Worm (Caenorhabditis elegans): ENCODE measurements around the gene M117.6.

Gene M117.6

ce11 chrIV:11822454-11822853 lies 5.5 kb downstream of the M117.6 start:
- TF ChIP-seq hlh-30 (tag; optimal IDR thresholded peaks at IDR 0.05; ENCODE audit: insufficient read depth) (peak; percentile 34), lsy-2 (tag; optimal IDR thresholded peaks at IDR 0.05) (peak in 1 of 2 experiments; percentile 56), saeg-2 (GFP tag; IDR thresholded peaks at IDR 0.05) (no peak), duxl-1 (tag; optimal IDR thresholded peaks at IDR 0.05; ENCODE audit: poor library complexity) (no peak), mes-2 (tag; optimal IDR thresholded peaks at IDR 0.05; ENCODE audit: poor library complexity, severe bottlenecking) (peak; percentile 55), daf-8 (GFP tag; IDR thresholded peaks at IDR 0.05) (no peak), daf-16 (GFP tag; optimal IDR thresholded peaks at IDR 0.05) (no peak), daf-16 (tag; optimal IDR thresholded peaks at IDR 0.05) (peak; percentile 22), aha-1 (tag) (peak; percentile 33), unc-130 (GFP tag; optimal IDR thresholded peaks at IDR 0.05) (peak; percentile 45), dpl-1 (GFP tag; optimal IDR thresholded peaks at IDR 0.05) (peak; percentile 87), F26F4.8 (GFP tag; conservative IDR thresholded peaks at IDR 0.05) (no peak), nhr-6 (tag; optimal IDR thresholded peaks at IDR 0.05) (peak; percentile 49), fkh-10 (GFP tag; optimal IDR thresholded peaks at IDR 0.05) (no peak)

- peak; percentile 68 for TF ChIP-seq ceh-28 (tag; optimal IDR thresholded peaks at IDR 0.05)
- TF ChIP-seq nhr-42 (GFP tag; IDR thresholded peaks at IDR 0.05): no peak
- no peak for TF ChIP-seq nhr-41 (GFP tag; IDR thresholded peaks at IDR 0.05)
- peak; percentile 82 for TF ChIP-seq egl-43 (GFP tag; IDR thresholded peaks at IDR 0.05)
- TF ChIP-seq mes-2 (tag; optimal IDR thresholded peaks at IDR 0.05; ENCODE audit: poor library complexity, severe bottlenecking): peak; percentile 63
- TF ChIP-seq lir-3 (tag; optimal IDR thresholded peaks at IDR 0.05): no peak
- TF ChIP-seq ZK546.5 (tag; optimal IDR thresholded peaks at IDR 0.05): no peak
- no peak for TF ChIP-seq daf-16 (GFP tag; optimal IDR thresholded peaks at IDR 0.05)
- TF ChIP-seq daf-16 (tag; optimal IDR thresholded peaks at IDR 0.05): peak; percentile 63
- TF ChIP-seq spr-1 (tag; optimal IDR thresholded peaks at IDR 0.05): no peak
- TF ChIP-seq ama-1 (optimal IDR thresholded peaks at IDR 0.05): peak; percentile 51
- TF ChIP-seq hmg-1.1 (GFP tag; IDR thresholded peaks at IDR 0.05): peak; percentile 81
- peak; percentile 54 to 94 for TF ChIP-seq mdl-1 (tag; optimal IDR thresholded peaks at IDR 0.05)
- TF ChIP-seq nhr-76 (tag; optimal IDR thresholded peaks at IDR 0.05): no peak
- no peak for TF ChIP-seq R02D3.7 (tag; optimal IDR thresholded peaks at IDR 0.05)
- peak; percentile 78 for TF ChIP-seq mep-1 (tag; optimal IDR thresholded peaks at IDR 0.05)
- peak; percentile 10; the same call in 1 of the 2 replicates for TF ChIP-seq mxl-2 (GFP tag; conservative IDR thresholded peaks at IDR 0.05)
- TF ChIP-seq zfp-2 (tag; optimal IDR thresholded peaks at IDR 0.05): no peak
- no peak for TF ChIP-seq ceh-32 (tag; optimal IDR thresholded peaks at IDR 0.05; ENCODE audit: poor library complexity)
- 0 out of 2 replicates have a peak, but pooled peaks have one; percentile 6 for TF ChIP-seq php-3 (GFP tag; IDR thresholded peaks at IDR 0.05)
- TF ChIP-seq zip-2 (tag; optimal IDR thresholded peaks at IDR 0.05): no peak
- TF ChIP-seq Y105C5A.15 (GFP tag; IDR thresholded peaks at IDR 0.05): no peak
- peak; percentile 60 for TF ChIP-seq lin-38 (GFP tag; IDR thresholded peaks at IDR 0.05)
- peak; percentile 81 for TF ChIP-seq mxl-3 (GFP tag; optimal IDR thresholded peaks at IDR 0.05)
- TF ChIP-seq daf-19 (GFP tag; conservative IDR thresholded peaks at IDR 0.05): no peak
- no peak for TF ChIP-seq F10B5.3 (tag; optimal IDR thresholded peaks at IDR 0.05)
- TF ChIP-seq unc-62 (GFP tag; optimal IDR thresholded peaks at IDR 0.05 in 1 of 2): peak in 1 of 2 experiments; percentile 95
- TF ChIP-seq unc-62 (tag; optimal IDR thresholded peaks at IDR 0.05): no peak
- no peak for TF ChIP-seq F26F4.8 (GFP tag; conservative IDR thresholded peaks at IDR 0.05)
- no peak for TF ChIP-seq skn-1 (tag; optimal IDR thresholded peaks at IDR 0.05)
- no peak for TF ChIP-seq daf-8 (GFP tag; IDR thresholded peaks at IDR 0.05)
- peak; percentile 10 for TF ChIP-seq ces-1 (GFP tag; optimal IDR thresholded peaks at IDR 0.05)
- no peak for TF ChIP-seq D1046.2 (GFP tag; IDR thresholded peaks at IDR 0.05)
- no peak for TF ChIP-seq spr-3 (GFP tag; optimal IDR thresholded peaks at IDR 0.05)
- no peak for TF ChIP-seq ZK337.2 (GFP tag; IDR thresholded peaks at IDR 0.05)
- TF ChIP-seq gei-8 (GFP tag; optimal IDR thresholded peaks at IDR 0.05): no peak
- TF ChIP-seq F44E2.7 (GFP tag; IDR thresholded peaks at IDR 0.05): peak; percentile 71; the same call in 1 of the 2 replicates
- no peak for TF ChIP-seq dmd-8 (GFP tag; IDR thresholded peaks at IDR 0.05)
- peak; percentile 83 for TF ChIP-seq nhr-28 (tag; optimal IDR thresholded peaks at IDR 0.05)
- TF ChIP-seq nhr-6 (tag; optimal IDR thresholded peaks at IDR 0.05): peak; percentile 24
These were observed 6.1 kb downstream of the M117.6 start, which contains the start of the genes par-5 and M117.3 for ce11 chrIV:11821591-11822361. Gene par-5 (minus strand): TSS chrIV:11821924. Gene M117.3 (plus strand): TSS chrIV:11822206.
